Worm (Caenorhabditis elegans) whole organism, L4 larva: ENCODE measurements around the gene tag-250.
A peak's percentile ranks its signal among the peaks of the same experiment; 100 is the strongest.

Experiments
- D1046.2 ChIP-seq: fragments of 200-800 bp; sonication (Bioruptor generic); IDR thresholded peaks from 2 replicates; pipeline ENCODE4 v1.3.6; 2022; ENCODE audit warnings: missing genetic modification characterization, missing compliant biosample characterization
- F37D6.2 ChIP-seq: sonication (generic microtip); optimal IDR thresholded peaks from 2 replicates; lab custom pipeline; 2016; ENCODE audit warnings: mild to moderate bottlenecking, missing genetic modification characterization, missing compliant biosample characterization
- T26A8.4 ChIP-seq: fragments of 200-800 bp; sonication (Bioruptor generic); IDR thresholded peaks from 2 replicates; pipeline ENCODE4 v1.3.6; 2022; ENCODE audit warnings: missing genetic modification characterization, missing compliant biosample characterization
- Y105C5A.15 ChIP-seq: fragments of 200-800 bp; sonication (Bioruptor generic); IDR thresholded peaks from 2 replicates; pipeline ENCODE4 v1.3.6; 2022; ENCODE audit warnings: missing genetic modification characterization, missing compliant biosample characterization
- Y5F2A.4 ChIP-seq: fragments of 200-800 bp; sonication (Bioruptor generic); optimal IDR thresholded peaks from 2 replicates; lab custom pipeline; 2018; ENCODE audit warnings: mild to moderate bottlenecking, missing genetic modification characterization, missing compliant biosample characterization
- ZK546.5 ChIP-seq, 2 experiments: sonication (generic microtip); optimal IDR thresholded peaks; 2 replicates each; lab custom pipeline; 2017; ENCODE audit warnings: missing biosample characterization in 2 of 2, missing genetic modification characterization in 2 of 2
- aha-1 ChIP-seq: fragments of 150-350 bp; peaks from one replicate; lab custom pipeline; 2014; ENCODE audit warnings: missing biosample characterization, missing genetic modification characterization
- ama-1 ChIP-seq: fragments of 150-350 bp; optimal IDR thresholded peaks from 2 replicates; lab custom pipeline; 2014; ENCODE audit warnings: inconsistent platforms, mixed read lengths
- attf-4 ChIP-seq: sonication (generic microtip); optimal IDR thresholded peaks from 3 replicates; lab custom pipeline; 2017; ENCODE audit warnings: missing biosample characterization, missing genetic modification characterization
- ceh-28 ChIP-seq: fragments of 150-350 bp; optimal IDR thresholded peaks from 2 replicates; lab custom pipeline; 2014; ENCODE audit warnings: missing biosample characterization, missing genetic modification reagents, missing genetic modification characterization
- ceh-62 ChIP-seq: sonication (generic microtip); optimal IDR thresholded peaks from 2 replicates; lab custom pipeline; 2017; ENCODE audit warnings: missing biosample characterization, missing genetic modification characterization
- ceh-82 ChIP-seq: sonication (generic microtip); optimal IDR thresholded peaks from 2 replicates; lab custom pipeline; 2017; ENCODE audit warnings: missing biosample characterization, missing genetic modification characterization
- cey-2 ChIP-seq: sonication (generic microtip); optimal IDR thresholded peaks from 3 replicates; lab custom pipeline; 2017; ENCODE audit warnings: missing genetic modification characterization, mild to moderate bottlenecking, missing compliant biosample characterization, antibody characterized with exemption, borderline replicate concordance; ENCODE audit not compliant: insufficient read depth
- ctbp-1 ChIP-seq: fragments of 200-800 bp; sonication (Bioruptor generic); IDR thresholded peaks from 2 replicates; pipeline ENCODE4 v1.3.6; 2022; ENCODE audit warnings: missing genetic modification reagents, missing genetic modification characterization, missing compliant biosample characterization
- daf-12 ChIP-seq: fragments of 150-350 bp; optimal IDR thresholded peaks from 2 replicates; lab custom pipeline; 2014; ENCODE audit warnings: missing biosample characterization, missing genetic modification reagents, missing genetic modification characterization
- dmd-6 ChIP-seq: fragments of 200-800 bp; sonication (Bioruptor generic); IDR thresholded peaks from 2 replicates; pipeline ENCODE4 v1.3.6; 2022; ENCODE audit warnings: missing genetic modification reagents, missing genetic modification characterization, missing compliant biosample characterization
- dmd-8 ChIP-seq: fragments of 200-800 bp; sonication (Bioruptor generic); IDR thresholded peaks from 2 replicates; pipeline ENCODE4 v1.3.6; 2022; ENCODE audit warnings: missing genetic modification characterization, missing compliant biosample characterization
- dve-1 ChIP-seq: sonication (generic microtip); optimal IDR thresholded peaks from 2 replicates; lab custom pipeline; 2017; ENCODE audit warnings: antibody characterized with exemption, mild to moderate bottlenecking, missing genetic modification characterization, missing compliant biosample characterization; ENCODE audit not compliant: insufficient read depth
- fos-1 ChIP-seq: fragments of 150-350 bp; optimal IDR thresholded peaks from 2 replicates; lab custom pipeline; 2014; ENCODE audit warnings: missing biosample characterization, missing genetic modification characterization
- hif-1 ChIP-seq, 2 experiments: sonication (generic microtip); optimal IDR thresholded peaks; 2 replicates each; lab custom pipeline; 2016 to 2017; ENCODE audit warnings: missing compliant biosample characterization in 2 of 2, missing genetic modification characterization in 2 of 2, missing genetic modification reagents in 2 of 2, missing genotype in 2 of 2, mild to moderate bottlenecking in 1 of 2
- hlh-11 ChIP-seq: fragments of 200-800 bp; sonication (Bioruptor generic); optimal IDR thresholded peaks from 2 replicates; lab custom pipeline; 2018; ENCODE audit warnings: mild to moderate bottlenecking, missing genetic modification characterization, missing compliant biosample characterization
- hlh-30 ChIP-seq: sonication (generic microtip); optimal IDR thresholded peaks from 2 replicates; lab custom pipeline; 2017; ENCODE audit warnings: antibody characterized with exemption, mild to moderate bottlenecking, missing genetic modification characterization, missing compliant biosample characterization; ENCODE audit not compliant: insufficient read depth
- jun-1 ChIP-seq: fragments of 150-350 bp; optimal IDR thresholded peaks from 2 replicates; lab custom pipeline; 2014; ENCODE audit warnings: missing biosample characterization, missing genetic modification reagents, missing genetic modification characterization
- lin-39 ChIP-seq: fragments of 150-350 bp; optimal IDR thresholded peaks from 2 replicates; lab custom pipeline; 2014; ENCODE audit warnings: missing biosample characterization, missing genetic modification reagents, missing genetic modification characterization
- lir-3 ChIP-seq: sonication (generic microtip); optimal IDR thresholded peaks from 2 replicates; lab custom pipeline; 2016; ENCODE audit warnings: mild to moderate bottlenecking, missing genetic modification characterization, missing compliant biosample characterization
- lsy-2 ChIP-seq, 2 experiments: fragments of 150-350 bp in 1 of 2; sonication (generic microtip) in 1 of 2; optimal IDR thresholded peaks; 2 replicates each; lab custom pipeline; 2014 to 2017; ENCODE audit warnings: missing biosample characterization in 2 of 2, missing genetic modification characterization in 2 of 2
- mdl-1 ChIP-seq, 2 experiments: fragments of 150-350 bp in 1 of 2; sonication (generic microtip) in 1 of 2; optimal IDR thresholded peaks; 2 replicates each; lab custom pipeline; 2014 to 2017; ENCODE audit warnings: missing biosample characterization in 2 of 2, missing genetic modification characterization in 2 of 2
- mep-1 ChIP-seq: fragments of 150-350 bp; sonication (generic microtip); optimal IDR thresholded peaks from 3 replicates; lab custom pipeline; 2014; ENCODE audit warnings: missing biosample characterization, missing genetic modification characterization
- mxl-2 ChIP-seq: fragments of 200-800 bp; sonication (Bioruptor generic); conservative IDR thresholded peaks from 2 replicates; pipeline ENCODE4 v1.3.6; 2022; ENCODE audit warnings: missing genetic modification reagents, missing genetic modification characterization, missing compliant biosample characterization
- mxl-3 ChIP-seq: fragments of 200-800 bp; sonication (Bioruptor generic); optimal IDR thresholded peaks from 2 replicates; lab custom pipeline; 2018; ENCODE audit warnings: mild to moderate bottlenecking, missing genetic modification characterization, missing compliant biosample characterization
- nhr-11 ChIP-seq: fragments of 150-350 bp; optimal IDR thresholded peaks from 2 replicates; lab custom pipeline; 2014; ENCODE audit warnings: missing biosample characterization, missing genetic modification characterization
- nhr-237 ChIP-seq: sonication (generic microtip); optimal IDR thresholded peaks from 2 replicates; lab custom pipeline; 2017; ENCODE audit warnings: missing biosample characterization, missing genetic modification characterization
- nhr-25 ChIP-seq: sonication (generic microtip); optimal IDR thresholded peaks from 2 replicates; lab custom pipeline; 2017; ENCODE audit warnings: missing genetic modification characterization, mild to moderate bottlenecking, missing compliant biosample characterization, antibody characterized with exemption, moderate library complexity, borderline replicate concordance; ENCODE audit not compliant: insufficient read depth
- nhr-28 ChIP-seq: fragments of 150-350 bp; optimal IDR thresholded peaks from 2 replicates; lab custom pipeline; 2014; ENCODE audit warnings: missing biosample characterization, missing genetic modification characterization
- nhr-48 ChIP-seq: sonication (generic microtip); optimal IDR thresholded peaks from 2 replicates; lab custom pipeline; 2016; ENCODE audit warnings: mild to moderate bottlenecking, missing genetic modification characterization, missing compliant biosample characterization
- nhr-76 ChIP-seq: fragments of 150-350 bp; optimal IDR thresholded peaks from 2 replicates; lab custom pipeline; 2014; ENCODE audit warnings: missing biosample characterization, missing genetic modification characterization
- pha-4 ChIP-seq, 2 experiments: fragments of 150-350 bp in 1 of 2; fragments of 200-800 bp in 1 of 2; sonication (Bioruptor generic) in 1 of 2; IDR thresholded peaks in 1 of 2; optimal IDR thresholded peaks in 1 of 2; 2 replicates each; pipeline versions ENCODE4 v1.3.6 to Lab custom; 2014 to 2022; ENCODE audit warnings: missing genetic modification characterization in 2 of 2, missing genetic modification reagents in 2 of 2, missing biosample characterization in 1 of 2, missing compliant biosample characterization in 1 of 2
- rbr-2 ChIP-seq: sonication (generic microtip); optimal IDR thresholded peaks from 2 replicates; lab custom pipeline; 2016; ENCODE audit warnings: missing genotype, missing genetic modification characterization, missing compliant biosample characterization
- set-16 ChIP-seq: fragments of 200-800 bp; sonication (Bioruptor generic); IDR thresholded peaks from 2 replicates; pipeline ENCODE4 v1.3.6; 2022; ENCODE audit warnings: missing genetic modification reagents, missing genetic modification characterization, missing compliant biosample characterization
- snpc-1.2 ChIP-seq: fragments of 200-800 bp; sonication (Bioruptor generic); IDR thresholded peaks from 2 replicates; pipeline ENCODE4 v1.3.6; 2022; ENCODE audit warnings: missing genetic modification reagents, missing genetic modification characterization, missing compliant biosample characterization
- unc-130 ChIP-seq: sonication (generic microtip); optimal IDR thresholded peaks from 2 replicates; lab custom pipeline; 2016; ENCODE audit warnings: missing genetic modification reagents, missing genetic modification characterization, missing compliant biosample characterization
- unc-39 ChIP-seq: sonication (generic microtip); optimal IDR thresholded peaks from 2 replicates; lab custom pipeline; 2017; ENCODE audit warnings: missing biosample characterization, missing genetic modification characterization
- unc-62 ChIP-seq, 3 experiments: fragments of 150-350 bp in 1 of 3; sonication (generic microtip); optimal IDR thresholded peaks in 2 of 3; peaks in 1 of 3; 1 replicate in 1 of 3; 2 replicates in 2 of 3; lab custom pipeline; 2014 to 2017; ENCODE audit warnings: missing biosample characterization in 3 of 3, missing genetic modification characterization in 3 of 3, missing genetic modification reagents in 3 of 3, missing genotype in 1 of 3
- zfp-3 ChIP-seq: fragments of 200-800 bp; sonication (Bioruptor generic); conservative IDR thresholded peaks from 2 replicates; pipeline ENCODE4 v1.3.6; 2022; ENCODE audit warnings: missing genetic modification reagents, missing genetic modification characterization, missing compliant biosample characterization
- zip-2 ChIP-seq: fragments of 150-350 bp; optimal IDR thresholded peaks from 2 replicates; lab custom pipeline; 2014; ENCODE audit warnings: missing biosample characterization, missing genetic modification characterization
- ztf-11 ChIP-seq: fragments of 150-350 bp; optimal IDR thresholded peaks from 2 replicates; lab custom pipeline; 2014; ENCODE audit warnings: missing biosample characterization, missing genetic modification characterization
- ztf-7 ChIP-seq: fragments of 150-350 bp; optimal IDR thresholded peaks from 2 replicates; lab custom pipeline; 2014; ENCODE audit warnings: missing biosample characterization, missing genetic modification characterization

Gene tag-250

ce11 chrIII:7903427-7903826 lies 21.3 kb downstream of the tag-250 start:
- no peak for TF ChIP-seq fos-1 (tag; lab: Kevin White, UChicago)
- TF ChIP-seq aha-1 (tag; lab: Kevin White, UChicago) = peak; percentile 43
- TF ChIP-seq Y5F2A.4 (GFP tag; lab: Kevin White, UChicago) = no peak
- no peak for TF ChIP-seq zip-2
- no peak for TF ChIP-seq lir-3 (tag; lab: Kevin White, UChicago)
- TF ChIP-seq ctbp-1 (GFP tag; lab: Robert Waterston, UW) = no peak
- no peak for TF ChIP-seq lin-39 (tag; lab: Kevin White, UChicago)
- peak in 1 of 2 experiments; percentile 91 for TF ChIP-seq unc-62 (GFP tag; optimal IDR thresholded peaks at IDR 0.05 in 1 of 2; lab: Kevin White, UChicago)
- no peak for TF ChIP-seq unc-62 (tag; optimal IDR thresholded peaks at IDR 0.05; lab: Kevin White, UChicago)
- no peak for TF ChIP-seq hif-1 (tag; optimal IDR thresholded peaks at IDR 0.05; lab: Kevin White, UChicago)
- no peak for TF ChIP-seq mxl-3 (GFP tag; lab: Kevin White, UChicago)
- no peak for TF ChIP-seq D1046.2 (GFP tag; lab: Robert Waterston, UW)

- TF ChIP-seq zip-2 (no peak), unc-130 (no peak), nhr-76 (tag; lab: Kevin White, UChicago) (no peak), dmd-8 (GFP tag; lab: Robert Waterston, UW) (no peak), nhr-11 (tag; lab: Kevin White, UChicago) (no peak), ceh-62 (tag; lab: Kevin White, UChicago) (no peak), ZK546.5 (tag; optimal IDR thresholded peaks at IDR 0.05; lab: Kevin White, UChicago) (no peak), set-16 (GFP tag; lab: Robert Waterston, UW) (no peak), attf-4 (tag; lab: Kevin White, UChicago) (no peak), nhr-237 (tag; lab: Kevin White, UChicago) (no peak), T26A8.4 (no peak), ceh-82 (tag; lab: Kevin White, UChicago) (no peak), Y105C5A.15 (GFP tag; lab: Robert Waterston, UW) (no peak), F37D6.2 (no peak), cey-2 (tag; lab: Kevin White, UChicago) (no peak)
Measured at ce11 chrIII:7900733-7901132, 24.0 kb downstream of the tag-250 start, which contains the start of gene best-24. TSS of gene best-24 (plus strand) at chrIII:7901033.

- TF ChIP-seq hlh-11 (tag; lab: Kevin White, UChicago) = peak; percentile 27
- no peak for TF ChIP-seq snpc-1.2 (GFP tag; lab: Robert Waterston, UW)
- TF ChIP-seq dmd-6 (GFP tag; lab: Robert Waterston, UW) = peak; percentile 37; the same call in 1 of the 2 replicates
- no peak for TF ChIP-seq nhr-25 (tag; lab: Kevin White, UChicago)
- TF ChIP-seq daf-12 (tag; lab: Kevin White, UChicago) = no peak
- TF ChIP-seq dve-1 = peak; percentile 44
- no peak for TF ChIP-seq jun-1
- no peak for TF ChIP-seq ztf-7 (tag; lab: Kevin White, UChicago)
- no peak for TF ChIP-seq ceh-28 (tag; lab: Kevin White, UChicago)
- peak; percentile 33 for TF ChIP-seq hlh-30 (tag; lab: Kevin White, UChicago)
- peak; percentile 5 for TF ChIP-seq cey-2 (tag; lab: Kevin White, UChicago)
- peak in 1 of 2 experiments; percentile 59 for TF ChIP-seq lsy-2 (tag; optimal IDR thresholded peaks at IDR 0.05; lab: Kevin White, UChicago)
- TF ChIP-seq set-16 (GFP tag; lab: Robert Waterston, UW) = no peak
- TF ChIP-seq Y105C5A.15 (GFP tag; lab: Robert Waterston, UW) = no peak
- TF ChIP-seq mep-1 = peak; percentile 26
- no peak for TF ChIP-seq lin-39 (tag; lab: Kevin White, UChicago)
- no peak for TF ChIP-seq ztf-11 (tag; lab: Kevin White, UChicago)
- peak in 1 of 2 experiments; percentile 52 for TF ChIP-seq mdl-1 (tag; optimal IDR thresholded peaks at IDR 0.05; lab: Kevin White, UChicago)
- TF ChIP-seq rbr-2 (tag; lab: Kevin White, UChicago) = no peak
- no peak for TF ChIP-seq zfp-3 (GFP tag; lab: Robert Waterston, UW)
- no peak for TF ChIP-seq mxl-2
- no peak for TF ChIP-seq zip-2
- peak; percentile 81 for TF ChIP-seq nhr-28 (tag; lab: Kevin White, UChicago)
- peak; percentile 36 for TF ChIP-seq nhr-48
- TF ChIP-seq unc-39 (tag; lab: Kevin White, UChicago) = no peak
- TF ChIP-seq pha-4 (GFP tag; IDR thresholded peaks at IDR 0.05; lab: Robert Waterston, UW) = no peak
- no peak for TF ChIP-seq pha-4 (tag; optimal IDR thresholded peaks at IDR 0.05; lab: Kevin White, UChicago)
- no peak for TF ChIP-seq lir-3 (tag; lab: Kevin White, UChicago)
- no peak for TF ChIP-seq ama-1
- no peak for TF ChIP-seq ceh-82 (tag; lab: Kevin White, UChicago)
Measured at ce11 chrIII:7897733-7898132, 27.0 kb downstream of the tag-250 start.
